Fruit fly (Drosophila melanogaster) whole organism, prepupa: ENCODE measurements around the gene dib.

ENCODE experiments used
- Blimp-1 ChIP-seq: fragments of 200-800 bp; sonication (Bioruptor generic); optimal IDR thresholded peaks from 3 replicates; lab custom pipeline; 2017; ENCODE audit warnings: missing biosample characterization, missing genetic modification characterization, mild to moderate bottlenecking, moderate library complexity, missing genetic modification reagents
- CG10631 ChIP-seq: fragments of 200-800 bp; sonication (Bioruptor generic); optimal IDR thresholded peaks from 2 replicates; lab custom pipeline; 2016; ENCODE audit warnings: missing biosample characterization, missing genetic modification characterization
- CG10669 ChIP-seq: fragments of 200-800 bp; sonication (Bioruptor generic); optimal IDR thresholded peaks from 3 replicates; lab custom pipeline; 2018; ENCODE audit warnings: missing biosample characterization, mild to moderate bottlenecking, missing genetic modification characterization, moderate library complexity
- CG11294 ChIP-seq: fragments of 200-800 bp; sonication (Bioruptor generic); IDR thresholded peaks from 2 replicates; pipeline ENCODE4 v1.3.6; 2022; ENCODE audit warnings: missing biosample characterization, missing genetic modification characterization
- CG11762 ChIP-seq: fragments of 200-800 bp; sonication (Bioruptor generic); optimal IDR thresholded peaks from 3 replicates; lab custom pipeline; 2016; ENCODE audit warnings: missing biosample characterization, missing genetic modification characterization; ENCODE audit not compliant: insufficient read depth
- CG11902 ChIP-seq: fragments of 200-800 bp; sonication (Bioruptor generic); optimal IDR thresholded peaks from 3 replicates; lab custom pipeline; 2016; ENCODE audit warnings: missing biosample characterization, missing genetic modification characterization
- CG15336 ChIP-seq: fragments of 200-800 bp; sonication (Bioruptor generic); IDR thresholded peaks from 2 replicates; pipeline ENCODE4 v1.3.6; 2022; ENCODE audit warnings: missing biosample characterization, missing genetic modification characterization
- CG16779 ChIP-seq: fragments of 200-800 bp; sonication (Bioruptor generic); optimal IDR thresholded peaks from 3 replicates; lab custom pipeline; 2017; ENCODE audit warnings: missing biosample characterization, mild to moderate bottlenecking, missing genetic modification characterization
- CG3032 ChIP-seq: fragments of 200-800 bp; optimal IDR thresholded peaks from 2 replicates; lab custom pipeline; 2019; ENCODE audit warnings: missing biosample characterization, mild to moderate bottlenecking, missing genetic modification characterization, moderate library complexity
- CG32006 ChIP-seq: fragments of 200-800 bp; sonication (Bioruptor generic); optimal IDR thresholded peaks from 3 replicates; lab custom pipeline; 2017; ENCODE audit warnings: missing biosample characterization, mild to moderate bottlenecking, missing genetic modification characterization
- CG34406 ChIP-seq: fragments of 200-800 bp; sonication (Bioruptor generic); optimal IDR thresholded peaks from 3 replicates; lab custom pipeline; 2016; ENCODE audit warnings: missing biosample characterization, missing genetic modification characterization
- CG3919 ChIP-seq: fragments of 200-800 bp; sonication (Bioruptor generic); optimal IDR thresholded peaks from 3 replicates; lab custom pipeline; 2016; ENCODE audit warnings: missing biosample characterization, missing genetic modification characterization
- CG4318 ChIP-seq: fragments of 200-800 bp; sonication (Bioruptor generic); optimal IDR thresholded peaks from 3 replicates; lab custom pipeline; 2017; ENCODE audit warnings: missing biosample characterization, mild to moderate bottlenecking, missing genetic modification characterization
- CG6276 ChIP-seq: fragments of 200-800 bp; sonication (Bioruptor generic); optimal IDR thresholded peaks from 2 replicates; lab custom pipeline; 2017; ENCODE audit warnings: missing biosample characterization, mild to moderate bottlenecking, missing genetic modification characterization
- CG6792 ChIP-seq: fragments of 200-800 bp; sonication (Bioruptor generic); optimal IDR thresholded peaks from 3 replicates; lab custom pipeline; 2016; ENCODE audit warnings: missing biosample characterization, missing genetic modification characterization
- CG6808 ChIP-seq: fragments of 200-800 bp; sonication (Bioruptor generic); optimal IDR thresholded peaks from 3 replicates; lab custom pipeline; 2017; ENCODE audit warnings: missing biosample characterization, missing genetic modification characterization, mild to moderate bottlenecking, moderate library complexity, missing genetic modification reagents
- CG6854 ChIP-seq: fragments of 200-800 bp; sonication (Bioruptor generic); optimal IDR thresholded peaks from 2 replicates; lab custom pipeline; 2017; ENCODE audit warnings: missing biosample characterization, mild to moderate bottlenecking, missing genetic modification characterization
- CG7368 ChIP-seq: fragments of 200-800 bp; sonication (Bioruptor generic); optimal IDR thresholded peaks from 3 replicates; lab custom pipeline; 2016; ENCODE audit warnings: missing biosample characterization, missing genetic modification characterization
- CG8119 ChIP-seq: fragments of 200-800 bp; sonication (Bioruptor generic); IDR thresholded peaks from 3 replicates; pipeline ENCODE4 v1.3.6; 2022; ENCODE audit warnings: missing biosample characterization, missing genetic modification characterization
- CG8319 ChIP-seq: fragments of 200-800 bp; sonication (Bioruptor generic); optimal IDR thresholded peaks from 3 replicates; lab custom pipeline; 2016; ENCODE audit warnings: missing biosample characterization, missing genetic modification characterization
- CG8632 ChIP-seq: fragments of 200-800 bp; sonication (Bioruptor generic); optimal IDR thresholded peaks from 3 replicates; lab custom pipeline; 2016; ENCODE audit warnings: missing biosample characterization, missing genetic modification characterization
- Eip78C ChIP-seq: fragments of 200-800 bp; sonication (Bioruptor generic); peaks from one replicate; lab custom pipeline; 2016; ENCODE audit warnings: missing biosample characterization, missing genetic modification characterization
- Eip93F ChIP-seq: fragments of 200-800 bp; sonication (Bioruptor generic); optimal IDR thresholded peaks from 2 replicates; lab custom pipeline; 2016; ENCODE audit warnings: missing biosample characterization, mild to moderate bottlenecking, missing genetic modification characterization
- Ets96B ChIP-seq: fragments of 200-800 bp; optimal IDR thresholded peaks from 2 replicates; lab custom pipeline; 2019; ENCODE audit warnings: missing biosample characterization, mild to moderate bottlenecking, missing genetic modification characterization, moderate library complexity
- Gug ChIP-seq: fragments of 200-800 bp; sonication (Bioruptor generic); IDR thresholded peaks from 2 replicates; pipeline ENCODE4 v1.3.6; 2022; ENCODE audit warnings: missing biosample characterization, missing genetic modification characterization
- Hr38 ChIP-seq: sonication (Bioruptor generic); optimal IDR thresholded peaks from 2 replicates; lab custom pipeline; 2016; ENCODE audit warnings: missing biosample characterization, missing genetic modification characterization
- Hr39 ChIP-seq: fragments of 200-800 bp; sonication (Bioruptor generic); optimal IDR thresholded peaks from 2 replicates; lab custom pipeline; 2016; ENCODE audit warnings: missing biosample characterization, missing genetic modification characterization
- Lpt ChIP-seq: fragments of 200-800 bp; sonication (Bioruptor generic); optimal IDR thresholded peaks from 3 replicates; lab custom pipeline; 2016; ENCODE audit warnings: missing biosample characterization, missing genetic modification characterization
- Met ChIP-seq: fragments of 200-800 bp; sonication (Bioruptor generic); optimal IDR thresholded peaks from 3 replicates; lab custom pipeline; 2016; ENCODE audit warnings: missing biosample characterization, missing genetic modification characterization
- OdsH ChIP-seq: fragments of 200-800 bp; sonication (Bioruptor generic); optimal IDR thresholded peaks from 3 replicates; lab custom pipeline; 2016; ENCODE audit warnings: missing biosample characterization, missing genetic modification characterization
- Sox102F ChIP-seq: fragments of 200-800 bp; sonication (Bioruptor generic); optimal IDR thresholded peaks from 2 replicates; lab custom pipeline; 2016; ENCODE audit warnings: missing biosample characterization, mild to moderate bottlenecking, missing genetic modification characterization
- Sox14 ChIP-seq: fragments of 200-800 bp; sonication (Bioruptor generic); optimal IDR thresholded peaks from 3 replicates; lab custom pipeline; 2016; ENCODE audit warnings: missing biosample characterization, missing genetic modification characterization
- Sox15 ChIP-seq: fragments of 200-800 bp; sonication (Bioruptor generic); optimal IDR thresholded peaks from 3 replicates; lab custom pipeline; 2016; ENCODE audit warnings: missing biosample characterization, missing genetic modification characterization
- achi ChIP-seq: fragments of 200-800 bp; sonication (Bioruptor generic); optimal IDR thresholded peaks from 3 replicates; lab custom pipeline; 2016; ENCODE audit warnings: missing biosample characterization, missing genetic modification characterization
- acj6 ChIP-seq: fragments of 200-800 bp; sonication (Bioruptor generic); optimal IDR thresholded peaks from 3 replicates; lab custom pipeline; 2016; ENCODE audit warnings: missing biosample characterization, missing genetic modification characterization
- cyc ChIP-seq: fragments of 200-800 bp; sonication (Bioruptor generic); optimal IDR thresholded peaks from 3 replicates; lab custom pipeline; 2016; ENCODE audit warnings: missing biosample characterization, missing genetic modification characterization
- dac ChIP-seq: fragments of 200-800 bp; sonication (Bioruptor generic); optimal IDR thresholded peaks from 2 replicates; lab custom pipeline; 2017; ENCODE audit warnings: missing biosample characterization, mild to moderate bottlenecking, missing genetic modification characterization
- dsx ChIP-seq: fragments of 200-800 bp; optimal IDR thresholded peaks from 3 replicates; lab custom pipeline; 2019; ENCODE audit warnings: missing biosample characterization, mild to moderate bottlenecking, missing genetic modification characterization, moderate library complexity; ENCODE audit not compliant: poor library complexity, severe bottlenecking
- eg ChIP-seq: fragments of 200-800 bp; sonication (Bioruptor generic); IDR thresholded peaks from 3 replicates; pipeline ENCODE4 v1.3.6; 2022; ENCODE audit warnings: missing biosample characterization, missing genetic modification characterization
- fd85E ChIP-seq: fragments of 200-800 bp; sonication (Bioruptor generic); optimal IDR thresholded peaks from 3 replicates; lab custom pipeline; 2016; ENCODE audit warnings: missing biosample characterization, missing genetic modification characterization
- fkh ChIP-seq: fragments of 200-800 bp; sonication (Bioruptor generic); optimal IDR thresholded peaks from 3 replicates; lab custom pipeline; 2017; ENCODE audit warnings: missing biosample characterization, mild to moderate bottlenecking, missing genetic modification characterization, moderate library complexity
- lz ChIP-seq: fragments of 200-800 bp; sonication (Bioruptor generic); optimal IDR thresholded peaks from 3 replicates; lab custom pipeline; 2016; ENCODE audit warnings: missing biosample characterization, missing genetic modification characterization
- net ChIP-seq: fragments of 200-800 bp; sonication (Bioruptor generic); optimal IDR thresholded peaks from 3 replicates; lab custom pipeline; 2016; ENCODE audit warnings: missing biosample characterization, missing genetic modification characterization
- spab ChIP-seq: fragments of 200-800 bp; sonication (Bioruptor generic); optimal IDR thresholded peaks from 2 replicates; lab custom pipeline; 2017; ENCODE audit warnings: missing biosample characterization, mild to moderate bottlenecking, missing genetic modification characterization, missing genetic modification reagents
- ss ChIP-seq, 2 experiments: fragments of 200-800 bp; sonication (Bioruptor generic); optimal IDR thresholded peaks; 2 replicates in 1 of 2; 3 replicates in 1 of 2; lab custom pipeline; 2017 to 2018; ENCODE audit warnings: mild to moderate bottlenecking in 2 of 2, missing biosample characterization in 2 of 2, missing genetic modification characterization in 2 of 2, moderate library complexity in 1 of 2
- svp ChIP-seq: fragments of 200-800 bp; sonication (Bioruptor generic); peaks from one replicate; lab custom pipeline; 2016; ENCODE audit warnings: missing biosample characterization, missing genetic modification characterization
- topi ChIP-seq: fragments of 200-800 bp; sonication (Bioruptor generic); optimal IDR thresholded peaks from 3 replicates; lab custom pipeline; 2016; ENCODE audit warnings: missing biosample characterization, missing genetic modification characterization

Gene dib

DNA sequence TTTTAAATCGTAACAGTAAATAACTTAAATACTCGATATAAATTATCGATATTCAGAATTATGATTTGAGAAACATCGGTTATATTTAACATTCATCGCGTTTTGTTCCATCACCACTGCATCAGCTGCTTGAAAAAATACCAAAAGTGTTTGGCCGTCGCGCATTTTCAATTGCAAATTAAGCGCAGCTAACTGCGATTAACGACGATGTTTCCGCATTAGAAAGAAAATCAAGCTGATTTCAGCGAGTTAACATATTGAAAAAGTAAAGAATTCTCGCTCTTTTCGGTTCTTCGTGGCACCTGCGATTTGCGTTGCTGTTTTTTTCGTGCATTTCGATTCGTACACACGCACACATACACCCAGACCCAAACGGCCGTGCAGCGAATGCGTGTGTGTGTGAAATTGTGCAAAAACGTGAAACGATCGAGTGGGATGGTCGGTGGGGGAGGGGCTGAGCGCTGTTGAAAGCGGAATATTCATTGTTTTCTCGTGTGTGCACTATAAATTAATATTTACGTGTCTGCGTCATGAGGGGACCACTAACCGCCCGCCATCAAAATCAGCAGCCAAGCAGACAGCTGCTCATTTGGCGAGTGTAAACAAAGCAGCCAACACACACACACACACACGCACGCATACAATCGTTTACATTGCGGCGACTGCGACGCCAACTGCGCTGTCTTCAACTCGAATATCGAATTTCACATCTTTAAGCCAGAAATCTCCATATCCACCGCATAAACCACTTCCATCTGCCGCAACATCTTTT lies 46.2 kb downstream of the dib start, which contains the start of gene Ack (continued):
- TF ChIP-seq CG7368 (GFP tag; lab: Kevin White, UChicago) = no peak

DNA sequence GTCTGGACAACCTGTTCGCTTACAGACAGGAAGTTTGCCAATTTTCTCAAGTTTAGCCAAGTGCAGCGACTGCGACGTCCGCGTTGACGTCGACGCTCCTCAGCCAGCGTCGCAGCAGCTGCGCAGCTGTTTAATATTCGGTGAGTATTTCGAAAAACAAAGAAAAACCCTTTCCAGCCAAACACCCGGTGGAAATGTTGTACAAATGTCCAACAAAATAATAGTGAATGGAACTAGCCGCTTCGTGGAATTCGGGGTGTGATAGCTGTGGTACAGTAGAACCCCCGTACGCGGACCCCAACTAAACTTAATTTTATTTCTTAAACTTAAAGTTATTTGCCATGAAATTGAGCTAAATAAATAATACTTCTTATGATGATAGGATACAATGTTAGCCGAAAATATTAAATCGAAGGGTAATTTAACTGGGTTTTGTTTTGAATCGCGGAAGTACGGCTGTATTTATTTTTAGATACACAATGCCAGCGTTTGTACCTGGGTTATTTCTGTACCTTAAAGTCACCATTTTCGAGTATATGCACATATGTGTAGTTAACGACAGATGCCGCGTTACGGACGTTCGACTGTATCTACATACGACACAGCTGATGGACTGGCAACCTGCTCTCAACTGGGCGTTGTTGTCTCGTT lies 46.9 kb downstream of the dib start:
- peak; percentile 75 for TF ChIP-seq acj6 (GFP tag; lab: Kevin White, UChicago)
- TF ChIP-seq net = peak; percentile 52
- peak; percentile 79 for TF ChIP-seq svp (GFP tag; lab: Kevin White, UChicago)
- TF ChIP-seq Hr39 = peak; percentile 60
- TF ChIP-seq CG10631 = peak; percentile 24
- peak; percentile 26 for TF ChIP-seq Eip93F (GFP tag; lab: Kevin White, UChicago)
- TF ChIP-seq CG6854 (GFP tag; lab: Kevin White, UChicago) = no peak
- TF ChIP-seq eg (GFP tag; lab: Robert Waterston, UW) = peak; percentile 71; the same call in 2 of the 3 replicates
- TF ChIP-seq spab = peak; percentile 62
- TF ChIP-seq Sox14 (GFP tag; lab: Kevin White, UChicago) = peak; percentile 55
- peak; percentile 74 for TF ChIP-seq CG8119 (GFP tag; lab: Robert Waterston, UW)
- peak; percentile 61 for TF ChIP-seq Sox102F (GFP tag; lab: Kevin White, UChicago)
- peak; percentile 71 for TF ChIP-seq CG15336
- peak; percentile 56 for TF ChIP-seq CG34406
- TF ChIP-seq CG3919 (GFP tag; lab: Kevin White, UChicago) = peak; percentile 74
- TF ChIP-seq CG8319 (GFP tag; lab: Kevin White, UChicago) = peak; percentile 40
- peak; percentile 6 for TF ChIP-seq fkh (GFP tag; lab: Kevin White, UChicago)
- no peak; the same call in 1 of the 2 replicates for TF ChIP-seq Gug (GFP tag; lab: Robert Waterston, UW)
- peak; percentile 88 for TF ChIP-seq CG32006 (GFP tag; lab: Kevin White, UChicago)
- peak; percentile 56 for TF ChIP-seq CG11762 (GFP tag; lab: Kevin White, UChicago)
- peak; percentile 27; the same call in 1 of the 2 replicates for TF ChIP-seq CG11294 (GFP tag; lab: Robert Waterston, UW)
- peak; percentile 59 for TF ChIP-seq CG10669 (GFP tag; lab: Kevin White, UChicago)
- peak; percentile 49 for TF ChIP-seq CG8632 (GFP tag; lab: Kevin White, UChicago)
- TF ChIP-seq dsx = peak; percentile 28
- peak; percentile 49 for TF ChIP-seq lz (GFP tag; lab: Kevin White, UChicago)
- TF ChIP-seq CG6276 (GFP tag; lab: Kevin White, UChicago) = peak; percentile 77
- TF ChIP-seq Lpt (GFP tag; lab: Kevin White, UChicago) = peak; percentile 44
- TF ChIP-seq dac = peak; percentile 51
- no peak for TF ChIP-seq Blimp-1 (GFP tag; lab: Kevin White, UChicago)
- TF ChIP-seq OdsH (GFP tag; lab: Kevin White, UChicago) = peak; percentile 69
- peak; percentile 16 for TF ChIP-seq CG16779 (tag; lab: Kevin White, UChicago)
- peak; percentile 68 for TF ChIP-seq achi (GFP tag; lab: Kevin White, UChicago)
- peak; percentile 36 for TF ChIP-seq Sox15 (GFP tag; lab: Kevin White, UChicago)
- peak; percentile 52 for TF ChIP-seq cyc (GFP tag; lab: Kevin White, UChicago)
- TF ChIP-seq Hr38 (GFP tag; lab: Kevin White, UChicago) = no peak
- TF ChIP-seq Ets96B (tag; lab: Kevin White, UChicago) = peak; percentile 53
- TF ChIP-seq ss (GFP tag; optimal IDR thresholded peaks at IDR 0.05; lab: Kevin White, UChicago) = peak; percentile 51 to 77
- no peak for TF ChIP-seq fd85E
- TF ChIP-seq CG11902 = peak; percentile 46
- TF ChIP-seq CG6808 (GFP tag; lab: Kevin White, UChicago) = peak; percentile 68
- peak; percentile 94 for TF ChIP-seq Eip78C
- peak; percentile 71 for TF ChIP-seq CG4318 (GFP tag; lab: Kevin White, UChicago)
- TF ChIP-seq topi (GFP tag; lab: Kevin White, UChicago) = peak; percentile 64
- peak; percentile 67 for TF ChIP-seq Met (GFP tag; lab: Kevin White, UChicago)
- peak; percentile 69 for TF ChIP-seq CG3032 (tag; lab: Kevin White, UChicago)
- TF ChIP-seq CG6792 (GFP tag; lab: Kevin White, UChicago) = peak; percentile 39
